Worm (Caenorhabditis elegans) whole organism, L4/young adult: ENCODE measurements around the gene aaim-1.

Experiments used
- W03F9.2 ChIP-seq: fragments of 150-350 bp; optimal IDR thresholded peaks from 2 replicates; lab custom pipeline; 2014; ENCODE audit warnings: missing biosample characterization, missing genetic modification characterization
- him-1 ChIP-seq: sonication (generic microtip); optimal IDR thresholded peaks from 2 replicates; lab custom pipeline; 2016; ENCODE audit warnings: missing genotype, missing genetic modification reagents, missing genetic modification characterization, missing compliant biosample characterization

DNA sequence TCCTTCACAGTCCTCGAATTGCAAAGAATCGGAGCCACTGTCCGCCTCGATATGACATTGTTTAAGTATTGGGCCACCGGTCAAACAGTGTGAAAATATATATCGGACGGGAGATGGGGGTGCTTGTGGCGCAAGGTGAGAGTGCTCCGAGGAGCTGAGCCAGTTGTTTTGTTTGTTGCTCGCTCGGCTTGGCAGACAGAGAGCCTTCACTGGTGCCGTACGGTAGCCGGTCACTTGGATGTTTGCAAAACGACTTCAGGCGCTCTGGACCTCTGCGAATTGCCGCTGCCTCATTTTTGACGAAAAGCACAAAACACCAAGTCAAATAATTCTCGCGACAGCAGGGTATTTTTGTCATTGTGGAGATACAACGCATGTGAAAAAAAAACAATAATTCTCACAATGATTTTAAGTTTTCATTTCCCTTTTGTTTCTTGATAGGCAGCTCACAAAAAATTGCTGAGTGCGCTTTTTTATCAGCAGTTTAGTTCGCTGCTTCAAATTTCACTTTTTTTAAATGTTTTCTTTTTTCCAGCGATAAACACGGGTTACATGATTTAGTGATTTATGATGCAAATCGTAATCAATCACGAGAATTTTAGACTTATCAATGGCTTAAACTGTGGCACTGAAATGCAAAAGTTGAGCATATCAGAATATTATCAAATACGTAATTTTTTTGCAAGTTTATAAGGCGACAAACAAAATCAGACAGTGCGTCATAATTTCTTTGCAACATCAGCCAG is 45.0 kb downstream of the aaim-1 start:
- TF ChIP-seq W03F9.2 (tag; lab: Kevin White, UChicago) (no peak), him-1 (tag; lab: Kevin White, UChicago) (no peak)
